Worm (Caenorhabditis elegans): ENCODE results near the gene lin-32.

ce11 chrX:2210164-2210563 lies 19.8 kb downstream of the lin-32 start:
- no peak for TF ChIP-seq vab-7 (GFP tag; IDR thresholded peaks at IDR 0.05)
- TF ChIP-seq arid-1 (GFP tag; conservative IDR thresholded peaks at IDR 0.05): no peak
- TF ChIP-seq fos-1 (tag; optimal IDR thresholded peaks at IDR 0.05): no peak
- TF ChIP-seq daf-12 (tag; optimal IDR thresholded peaks at IDR 0.05): no peak
- no peak for TF ChIP-seq attf-4 (tag; optimal IDR thresholded peaks at IDR 0.05)
- TF ChIP-seq ztf-11 (tag; optimal IDR thresholded peaks at IDR 0.05): no peak
- TF ChIP-seq jun-1 (tag; optimal IDR thresholded peaks at IDR 0.05): no peak
- no peak for TF ChIP-seq unc-62 (GFP tag; optimal IDR thresholded peaks at IDR 0.05 in 1 of 2)
- no peak for TF ChIP-seq unc-62 (tag; optimal IDR thresholded peaks at IDR 0.05)
- TF ChIP-seq lsy-2 (tag; optimal IDR thresholded peaks at IDR 0.05): no peak
